Worm (Caenorhabditis elegans) whole organism, late embryonic: ENCODE data around the gene cbp-1.
A peak's percentile ranks its signal among the peaks of the same experiment; 100 is the strongest.

ENCODE experiments used
- C08G9.2 ChIP-seq: sonication (generic microtip); optimal IDR thresholded peaks from 2 replicates; lab custom pipeline; 2016; ENCODE audit warnings: mild to moderate bottlenecking, missing genetic modification characterization, moderate library complexity, missing compliant biosample characterization
- K09A11.1 ChIP-seq: sonication (generic microtip); optimal IDR thresholded peaks from 2 replicates; lab custom pipeline; 2017; ENCODE audit warnings: antibody characterized with exemption, mild to moderate bottlenecking, missing genetic modification characterization, missing compliant biosample characterization; ENCODE audit not compliant: insufficient read depth
- T23F11.4 ChIP-seq: fragments of 200-800 bp; sonication (Bioruptor generic); optimal IDR thresholded peaks from 2 replicates; lab custom pipeline; 2018; ENCODE audit warnings: mild to moderate bottlenecking, missing genetic modification characterization, missing compliant biosample characterization
- ahr-1 ChIP-seq: sonication (generic microtip); optimal IDR thresholded peaks from 2 replicates; lab custom pipeline; 2016; ENCODE audit warnings: missing genetic modification characterization, missing compliant biosample characterization
- ceh-14 ChIP-seq: sonication (generic microtip); optimal IDR thresholded peaks from 2 replicates; lab custom pipeline; 2016; ENCODE audit warnings: missing genotype, missing genetic modification characterization, missing compliant biosample characterization
- ceh-18 ChIP-seq: sonication (generic microtip); optimal IDR thresholded peaks from 2 replicates; lab custom pipeline; 2016; ENCODE audit warnings: missing genetic modification characterization, missing compliant biosample characterization
- ceh-19 ChIP-seq: fragments of 200-800 bp; sonication (Bioruptor generic); optimal IDR thresholded peaks from 2 replicates; lab custom pipeline; 2018; ENCODE audit warnings: mild to moderate bottlenecking, missing genetic modification characterization, missing compliant biosample characterization
- ceh-2 ChIP-seq: sonication (generic microtip); optimal IDR thresholded peaks from 2 replicates; lab custom pipeline; 2016; ENCODE audit warnings: missing genotype, missing genetic modification characterization, missing compliant biosample characterization
- ceh-24 ChIP-seq: sonication (generic microtip); optimal IDR thresholded peaks from 2 replicates; lab custom pipeline; 2016; ENCODE audit warnings: mild to moderate bottlenecking, missing genetic modification characterization, missing compliant biosample characterization
- ceh-31 ChIP-seq: sonication (generic microtip); optimal IDR thresholded peaks from 2 replicates; lab custom pipeline; 2016; ENCODE audit warnings: missing genetic modification characterization, missing compliant biosample characterization
- ceh-34 ChIP-seq: sonication (generic microtip); optimal IDR thresholded peaks from 2 replicates; lab custom pipeline; 2016; ENCODE audit warnings: mild to moderate bottlenecking, missing genetic modification characterization, missing compliant biosample characterization
- elt-2 ChIP-seq: sonication (generic microtip); optimal IDR thresholded peaks from 2 replicates; lab custom pipeline; 2016; ENCODE audit warnings: missing genetic modification reagents, missing genetic modification characterization, missing compliant biosample characterization
- elt-4 ChIP-seq: sonication (generic microtip); optimal IDR thresholded peaks from 2 replicates; lab custom pipeline; 2016; ENCODE audit warnings: missing genetic modification characterization, missing compliant biosample characterization
- ets-4 ChIP-seq: sonication (generic microtip); optimal IDR thresholded peaks from 2 replicates; lab custom pipeline; 2016; ENCODE audit warnings: missing genetic modification characterization, missing compliant biosample characterization
- fax-1 ChIP-seq: sonication (generic microtip); optimal IDR thresholded peaks from 2 replicates; lab custom pipeline; 2016; ENCODE audit warnings: missing genotype, missing genetic modification characterization, missing compliant biosample characterization
- fkh-6 ChIP-seq: sonication (generic microtip); optimal IDR thresholded peaks from 2 replicates; lab custom pipeline; 2016; ENCODE audit warnings: missing genetic modification characterization, missing compliant biosample characterization
- gmeb-2 ChIP-seq: sonication (generic microtip); optimal IDR thresholded peaks from 2 replicates; lab custom pipeline; 2016; ENCODE audit warnings: missing genetic modification characterization, inconsistent platforms, missing compliant biosample characterization
- hlh-15 ChIP-seq: sonication (generic microtip); optimal IDR thresholded peaks from 2 replicates; lab custom pipeline; 2016; ENCODE audit warnings: missing genetic modification characterization, missing compliant biosample characterization
- hlh-30 ChIP-seq: sonication (generic microtip); optimal IDR thresholded peaks from 2 replicates; lab custom pipeline; 2017; ENCODE audit warnings: antibody characterized with exemption, missing genetic modification characterization, missing compliant biosample characterization; ENCODE audit not compliant: insufficient read depth
- hlh-8 ChIP-seq: sonication (generic microtip); optimal IDR thresholded peaks from 2 replicates; lab custom pipeline; 2016; ENCODE audit warnings: missing genotype, missing genetic modification characterization, missing compliant biosample characterization
- lim-6 ChIP-seq: sonication (generic microtip); optimal IDR thresholded peaks from 2 replicates; lab custom pipeline; 2016; ENCODE audit warnings: missing genetic modification characterization, missing compliant biosample characterization
- madf-2 ChIP-seq: sonication (generic microtip); optimal IDR thresholded peaks from 2 replicates; lab custom pipeline; 2017; ENCODE audit warnings: missing genetic modification characterization, missing compliant biosample characterization
- nfya-1 ChIP-seq: sonication (generic microtip); optimal IDR thresholded peaks from 2 replicates; lab custom pipeline; 2017; ENCODE audit warnings: missing genetic modification characterization, mild to moderate bottlenecking, missing compliant biosample characterization, antibody characterized with exemption, moderate library complexity
- odd-2 ChIP-seq: sonication (generic microtip); optimal IDR thresholded peaks from 2 replicates; lab custom pipeline; 2017; ENCODE audit warnings: antibody characterized with exemption, mild to moderate bottlenecking, missing genetic modification characterization, missing compliant biosample characterization
- pag-3 ChIP-seq: sonication (generic microtip); optimal IDR thresholded peaks from 2 replicates; lab custom pipeline; 2016; ENCODE audit warnings: missing compliant biosample characterization, missing genetic modification characterization, borderline replicate concordance
- pat-9 ChIP-seq: fragments of 200-800 bp; sonication (Bioruptor generic); optimal IDR thresholded peaks from 2 replicates; lab custom pipeline; 2018; ENCODE audit warnings: mild to moderate bottlenecking, missing genetic modification characterization, moderate library complexity, missing compliant biosample characterization
- pax-1 ChIP-seq: fragments of 150-350 bp; optimal IDR thresholded peaks from 2 replicates; lab custom pipeline; 2014; ENCODE audit warnings: missing biosample characterization, missing genetic modification characterization
- pha-4 ChIP-seq: fragments of 150-350 bp; optimal IDR thresholded peaks from 2 replicates; lab custom pipeline; 2018; ENCODE audit warnings: missing biosample characterization, missing genetic modification reagents, missing genetic modification characterization
- pros-1 ChIP-seq: fragments of 150-350 bp; optimal IDR thresholded peaks from 2 replicates; lab custom pipeline; 2014; ENCODE audit warnings: missing biosample characterization, missing genetic modification reagents, missing genetic modification characterization
- ref-2 ChIP-seq: sonication (generic microtip); optimal IDR thresholded peaks from 2 replicates; lab custom pipeline; 2016; ENCODE audit warnings: missing genetic modification characterization, missing compliant biosample characterization
- rnt-1 ChIP-seq: sonication (generic microtip); optimal IDR thresholded peaks from 2 replicates; lab custom pipeline; 2016; ENCODE audit warnings: missing genetic modification characterization, missing compliant biosample characterization
- sdc-2 ChIP-seq: sonication (generic microtip); optimal IDR thresholded peaks from 2 replicates; lab custom pipeline; 2016; ENCODE audit warnings: missing genotype, missing genetic modification characterization, missing compliant biosample characterization
- sox-2 ChIP-seq: fragments of 200-800 bp; sonication (Bioruptor generic); IDR thresholded peaks from 2 replicates; pipeline ENCODE4 v1.3.6; 2022; ENCODE audit warnings: missing genetic modification reagents, missing genetic modification characterization, missing compliant biosample characterization
- sox-4 ChIP-seq: sonication (generic microtip); optimal IDR thresholded peaks from 2 replicates; lab custom pipeline; 2017; ENCODE audit warnings: mild to moderate bottlenecking, missing genetic modification characterization, inconsistent platforms, missing compliant biosample characterization
- syd-9 ChIP-seq: sonication (generic microtip); optimal IDR thresholded peaks from 2 replicates; lab custom pipeline; 2016; ENCODE audit warnings: mild to moderate bottlenecking, missing genetic modification characterization, moderate library complexity, missing compliant biosample characterization
- tbx-2 ChIP-seq: sonication (generic microtip); optimal IDR thresholded peaks from 2 replicates; lab custom pipeline; 2016; ENCODE audit warnings: missing genetic modification characterization, missing compliant biosample characterization
- tbx-7 ChIP-seq: sonication (generic microtip); optimal IDR thresholded peaks from 2 replicates; lab custom pipeline; 2016; ENCODE audit warnings: missing genotype, missing genetic modification characterization, missing compliant biosample characterization
- ttx-3 ChIP-seq: sonication (generic microtip); optimal IDR thresholded peaks from 2 replicates; lab custom pipeline; 2016; ENCODE audit warnings: missing genetic modification reagents, missing genetic modification characterization, missing compliant biosample characterization
- unc-3 ChIP-seq, 2 experiments: fragments of 200-800 bp in 1 of 2; sonication (Bioruptor generic) in 1 of 2; sonication (generic microtip) in 1 of 2; conservative IDR thresholded peaks in 1 of 2; optimal IDR thresholded peaks in 1 of 2; 2 replicates each; pipeline versions ENCODE4 v1.3.6 to Lab custom; 2016 to 2022; ENCODE audit warnings: missing compliant biosample characterization in 2 of 2, missing genetic modification characterization in 2 of 2, missing genetic modification reagents in 1 of 2
- unc-42 ChIP-seq: sonication (generic microtip); optimal IDR thresholded peaks from 2 replicates; lab custom pipeline; 2016; ENCODE audit warnings: missing genotype, missing genetic modification characterization, missing compliant biosample characterization
- unc-55 ChIP-seq: sonication (generic microtip); optimal IDR thresholded peaks from 2 replicates; lab custom pipeline; 2017; ENCODE audit warnings: missing biosample characterization, missing genetic modification reagents, missing genetic modification characterization
- unc-86 ChIP-seq: sonication (generic microtip); optimal IDR thresholded peaks from 2 replicates; lab custom pipeline; 2016; ENCODE audit warnings: missing genetic modification characterization, missing compliant biosample characterization
- zip-5 ChIP-seq: sonication (generic microtip); optimal IDR thresholded peaks from 2 replicates; lab custom pipeline; 2016; ENCODE audit warnings: missing genetic modification characterization, missing compliant biosample characterization

Gene cbp-1

ce11 chrIII:9807560-9808046 lies 41.3 kb downstream of the cbp-1 start:
- TF ChIP-seq hlh-30 (tag; lab: Kevin White, UChicago), result peak; percentile 17
- no peak for TF ChIP-seq fkh-6 (tag; lab: Kevin White, UChicago)
- no peak for TF ChIP-seq ceh-19 (GFP tag; lab: Kevin White, UChicago)
- TF ChIP-seq unc-3 (GFP tag; conservative IDR thresholded peaks at IDR 0.05; lab: Robert Waterston, UW), result no peak
- TF ChIP-seq unc-3 (tag; optimal IDR thresholded peaks at IDR 0.05; lab: Kevin White, UChicago), result no peak

ce11 chrIII:9808179-9808578 lies 41.9 kb downstream of the cbp-1 start, which contains the start of gene gtap-2:
Gene gtap-2 (plus strand): TSS chrIII:9808544.
- TF ChIP-seq sdc-2 (no peak), unc-86 (peak; percentile 16), zip-5 (tag; lab: Kevin White, UChicago) (peak; percentile 73), ceh-31 (peak; percentile 68), elt-2 (peak; percentile 45), ets-4 (tag; lab: Kevin White, UChicago) (peak; percentile 54), odd-2 (tag; lab: Kevin White, UChicago) (no peak), hlh-15 (tag; lab: Kevin White, UChicago) (no peak), hlh-30 (tag; lab: Kevin White, UChicago) (no peak), tbx-7 (tag; lab: Kevin White, UChicago) (peak; percentile 50), pat-9 (tag; lab: Kevin White, UChicago) (no peak), ceh-2 (tag; lab: Kevin White, UChicago) (peak; percentile 65), hlh-8 (peak; percentile 70), fax-1 (peak; percentile 48), tbx-2 (tag; lab: Kevin White, UChicago) (peak; percentile 77), ceh-14 (tag; lab: Kevin White, UChicago) (peak; percentile 5)

ce11 chrIII:9813146-9813545 lies 46.8 kb downstream of the cbp-1 start, which contains the start of gene ZK632.14:
Gene ZK632.14 (plus strand): TSS chrIII:9813446.
- no peak for TF ChIP-seq ceh-24 (tag; lab: Kevin White, UChicago)

DNA sequence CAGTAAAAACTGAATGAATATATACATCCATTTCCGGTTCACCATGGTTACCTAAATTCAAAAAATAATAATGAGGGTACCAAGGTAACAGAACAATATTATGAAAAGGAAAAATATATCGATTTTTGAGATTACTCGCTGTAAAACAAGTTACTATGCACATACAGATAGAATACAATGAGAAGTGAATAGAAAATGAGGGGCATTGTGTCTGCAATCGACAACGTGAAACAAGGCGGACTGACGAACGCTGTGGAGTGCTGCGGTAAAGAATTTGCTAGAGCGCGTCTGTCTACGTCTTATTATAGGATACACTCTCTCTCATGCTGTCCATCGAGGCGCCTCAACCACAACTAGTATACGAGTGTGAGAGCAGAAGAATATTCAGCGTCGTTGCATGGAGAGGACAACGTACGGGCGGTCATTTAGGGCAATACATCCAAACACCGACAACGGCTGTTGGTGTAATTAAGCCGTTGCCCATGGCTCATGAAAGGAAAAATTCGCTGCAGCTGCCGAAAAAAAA lies 50.8 kb downstream of the cbp-1 start, which contains the start of gene cnx-1:
cnx-1 (minus strand) TSS at position 51 of the 526 bp plus-strand sequence.
- TF ChIP-seq rnt-1 (peak; percentile 60), unc-86 (peak; percentile 31), tbx-2 (tag; lab: Kevin White, UChicago) (peak; percentile 30), unc-42 (tag; lab: Kevin White, UChicago) (peak; percentile 28), C08G9.2 (tag; lab: Kevin White, UChicago) (peak; percentile 12), sdc-2 (peak; percentile 25), lim-6 (tag; lab: Kevin White, UChicago) (no peak), syd-9 (tag; lab: Kevin White, UChicago) (no peak), sox-2 (GFP tag; lab: Robert Waterston, UW) (no peak), ceh-31 (peak; percentile 85), ceh-14 (tag; lab: Kevin White, UChicago) (peak; percentile 21), ttx-3 (tag; lab: Kevin White, UChicago) (no peak), hlh-30 (tag; lab: Kevin White, UChicago) (peak; percentile 3), pros-1 (tag; lab: Kevin White, UChicago) (peak; percentile 30), nfya-1 (tag; lab: Kevin White, UChicago) (peak; percentile 50), ref-2 (tag; lab: Kevin White, UChicago) (peak; percentile 60), ceh-34 (tag; lab: Kevin White, UChicago) (peak; percentile 29), madf-2 (tag; lab: Kevin White, UChicago) (peak; percentile 11), tbx-7 (tag; lab: Kevin White, UChicago) (no peak), elt-2 (peak; percentile 18)

- TF ChIP-seq ceh-18 (tag; lab: Kevin White, UChicago), result no peak
- TF ChIP-seq pax-1 (tag; lab: Kevin White, UChicago), result no peak
- TF ChIP-seq sox-4 (tag; lab: Kevin White, UChicago), result no peak
- TF ChIP-seq T23F11.4, result no peak
- no peak for TF ChIP-seq K09A11.1 (tag; lab: Kevin White, UChicago)
- no peak for TF ChIP-seq unc-55
- no peak for TF ChIP-seq ahr-1 (tag; lab: Kevin White, UChicago)
- TF ChIP-seq gmeb-2, result no peak
- TF ChIP-seq pros-1 (tag; lab: Kevin White, UChicago), result no peak
- no peak for TF ChIP-seq pha-4 (tag; lab: Kevin White, UChicago)
- TF ChIP-seq fkh-6 (tag; lab: Kevin White, UChicago), result no peak
- TF ChIP-seq elt-4 (tag; lab: Kevin White, UChicago), result no peak
- TF ChIP-seq pag-3 (tag; lab: Kevin White, UChicago), result no peak
- TF ChIP-seq C08G9.2 (tag; lab: Kevin White, UChicago), result no peak
- no peak for TF ChIP-seq fax-1
Measured at ce11 chrIII:9817894-9818293, 51.6 kb downstream of the cbp-1 start.
